Worm (Caenorhabditis elegans): ENCODE measurements around the gene C33H5.2.

The C33H5.2 gene

ce11 chrIV:7785506-7786065, 19.3 kb upstream of the C33H5.2 start, which contains the start of gene tag-322 (continued):
- TF ChIP-seq gmeb-1 (tag; optimal IDR thresholded peaks at IDR 0.05) (peak; percentile 61), nhr-129 (tag; optimal IDR thresholded peaks at IDR 0.05) (peak; percentile 38), elt-1 (tag; optimal IDR thresholded peaks at IDR 0.05) (no peak), nhr-237 (tag; optimal IDR thresholded peaks at IDR 0.05) (no peak), ztf-1 (GFP tag; conservative IDR thresholded peaks at IDR 0.05) (no peak), nhr-21 (tag; optimal IDR thresholded peaks at IDR 0.05) (peak; percentile 56), C34F6.9 (tag; optimal IDR thresholded peaks at IDR 0.05) (peak; percentile 72), sma-3 (GFP tag; optimal IDR thresholded peaks at IDR 0.05) (peak; percentile 69), mbf-1 (tag; optimal IDR thresholded peaks at IDR 0.05) (no peak), elt-3 (tag; optimal IDR thresholded peaks at IDR 0.05) (no peak), lsy-2 (tag; optimal IDR thresholded peaks at IDR 0.05) (peak; percentile 71 to 91), sma-9 (GFP tag; optimal IDR thresholded peaks at IDR 0.05) (peak; percentile 73), sma-9 (tag; optimal IDR thresholded peaks at IDR 0.05) (no peak), unc-55 (GFP tag; optimal IDR thresholded peaks at IDR 0.05) (peak; percentile 77)

ce11 chrIV:7789521-7789949, 15.3 kb upstream of the C33H5.2 start, which contains the start of gene imp-3:
TSS of gene imp-3 (minus strand) at chrIV:7789613.
- TF ChIP-seq egl-27 (tag; optimal IDR thresholded peaks at IDR 0.05) = no peak
- TF ChIP-seq lin-11 (tag; optimal IDR thresholded peaks at IDR 0.05) = no peak
- peak; percentile 65 for TF ChIP-seq nhr-25 (tag; optimal IDR thresholded peaks at IDR 0.05)
- no peak for TF ChIP-seq blmp-1 (tag; optimal IDR thresholded peaks at IDR 0.05; ENCODE audit: insufficient read depth)
- TF ChIP-seq nhr-77 (tag; optimal IDR thresholded peaks at IDR 0.05) = no peak
- peak in 1 of 2 experiments; percentile 73 for TF ChIP-seq lsy-2 (tag; optimal IDR thresholded peaks at IDR 0.05)
- no peak for TF ChIP-seq alr-1 (tag; optimal IDR thresholded peaks at IDR 0.05)
- TF ChIP-seq snpc-4 (tag; optimal IDR thresholded peaks at IDR 0.05) = no peak
- peak; percentile 22 for TF ChIP-seq C34F6.9 (tag; optimal IDR thresholded peaks at IDR 0.05)
- TF ChIP-seq zag-1 (tag; optimal IDR thresholded peaks at IDR 0.05) = no peak
- peak; percentile 54 for TF ChIP-seq lin-13 (GFP tag; optimal IDR thresholded peaks at IDR 0.05)
- TF ChIP-seq ztf-1 (GFP tag; conservative IDR thresholded peaks at IDR 0.05) = no peak
- peak; percentile 57 for TF ChIP-seq F13H6.1 (tag; optimal IDR thresholded peaks at IDR 0.05)
- no peak for TF ChIP-seq nhr-11 (tag; optimal IDR thresholded peaks at IDR 0.05)
- TF ChIP-seq mdl-1 (tag; optimal IDR thresholded peaks at IDR 0.05) = peak; percentile 44 to 65
- TF ChIP-seq sma-9 (GFP tag; optimal IDR thresholded peaks at IDR 0.05) = peak; percentile 26
- no peak for TF ChIP-seq sma-9 (tag; optimal IDR thresholded peaks at IDR 0.05)
- TF ChIP-seq ceh-82 (tag; optimal IDR thresholded peaks at IDR 0.05) = no peak
- peak; percentile 27 for TF ChIP-seq Y55F3AM.14 (GFP tag; optimal IDR thresholded peaks at IDR 0.05)
- no peak for TF ChIP-seq unc-62 (GFP tag; optimal IDR thresholded peaks at IDR 0.05)
- peak; percentile 61 for TF ChIP-seq gmeb-1 (tag; optimal IDR thresholded peaks at IDR 0.05)
- TF ChIP-seq nhr-129 (tag; optimal IDR thresholded peaks at IDR 0.05) = peak; percentile 71
- TF ChIP-seq ztf-11 (tag; optimal IDR thresholded peaks at IDR 0.05) = no peak
- TF ChIP-seq mbf-1 (tag; optimal IDR thresholded peaks at IDR 0.05) = no peak
- TF ChIP-seq unc-39 (tag; optimal IDR thresholded peaks at IDR 0.05) = no peak
- TF ChIP-seq aly-2 (tag; optimal IDR thresholded peaks at IDR 0.05) = no peak
- TF ChIP-seq peb-1 (tag; optimal IDR thresholded peaks at IDR 0.05) = no peak
- TF ChIP-seq sma-3 (GFP tag; optimal IDR thresholded peaks at IDR 0.05) = peak; percentile 61
- TF ChIP-seq elt-3 (tag; optimal IDR thresholded peaks at IDR 0.05) = no peak
- no peak for TF ChIP-seq sem-4 (tag; optimal IDR thresholded peaks at IDR 0.05)
- no peak for TF ChIP-seq fos-1 (tag; optimal IDR thresholded peaks at IDR 0.05)
- TF ChIP-seq skn-1 (tag; optimal IDR thresholded peaks at IDR 0.05) = no peak
- TF ChIP-seq ama-1 (optimal IDR thresholded peaks at IDR 0.05) = peak; percentile 86
- TF ChIP-seq nhr-237 (tag; optimal IDR thresholded peaks at IDR 0.05) = no peak
- peak; percentile 4 for TF ChIP-seq mab-5 (tag; optimal IDR thresholded peaks at IDR 0.05)
- peak; percentile 32 for TF ChIP-seq nhr-6 (tag; optimal IDR thresholded peaks at IDR 0.05)
- no peak for TF ChIP-seq nhr-10 (tag; optimal IDR thresholded peaks at IDR 0.05)
- TF ChIP-seq lin-39 (tag; optimal IDR thresholded peaks at IDR 0.05) = no peak
- peak; percentile 25 for TF ChIP-seq unc-55 (GFP tag; optimal IDR thresholded peaks at IDR 0.05)
- no peak for TF ChIP-seq R02D3.7 (tag; optimal IDR thresholded peaks at IDR 0.05)
- TF ChIP-seq nhr-21 (tag; optimal IDR thresholded peaks at IDR 0.05) = peak; percentile 44
- peak; percentile 69 for TF ChIP-seq crh-2 (tag; optimal IDR thresholded peaks at IDR 0.05)
- no peak for TF ChIP-seq ZK546.5 (tag; optimal IDR thresholded peaks at IDR 0.05)
- no peak for TF ChIP-seq dmd-4 (tag; optimal IDR thresholded peaks at IDR 0.05)

Data from whole organism, L2 larva.